Fruit fly (Drosophila melanogaster) whole organism, prepupa: ENCODE measurements around the gene TAF1B.

Source experiments
- CG10631 ChIP-seq: fragments of 200-800 bp; sonication (Bioruptor generic); optimal IDR thresholded peaks from 2 replicates; lab custom pipeline; 2016; ENCODE audit warnings: missing biosample characterization, missing genetic modification characterization
- CG10669 ChIP-seq: fragments of 200-800 bp; sonication (Bioruptor generic); optimal IDR thresholded peaks from 3 replicates; lab custom pipeline; 2018; ENCODE audit warnings: missing biosample characterization, mild to moderate bottlenecking, missing genetic modification characterization, moderate library complexity
- CG11294 ChIP-seq: fragments of 200-800 bp; sonication (Bioruptor generic); IDR thresholded peaks from 2 replicates; pipeline ENCODE4 v1.3.6; 2022; ENCODE audit warnings: missing biosample characterization, missing genetic modification characterization
- CG11902 ChIP-seq: fragments of 200-800 bp; sonication (Bioruptor generic); optimal IDR thresholded peaks from 3 replicates; lab custom pipeline; 2016; ENCODE audit warnings: missing biosample characterization, missing genetic modification characterization
- CG15336 ChIP-seq: fragments of 200-800 bp; sonication (Bioruptor generic); IDR thresholded peaks from 2 replicates; pipeline ENCODE4 v1.3.6; 2022; ENCODE audit warnings: missing biosample characterization, missing genetic modification characterization
- CG1621 ChIP-seq: fragments of 200-800 bp; sonication (Bioruptor generic); optimal IDR thresholded peaks from 3 replicates; lab custom pipeline; 2018; ENCODE audit warnings: missing biosample characterization, mild to moderate bottlenecking, missing genetic modification characterization
- CG16779 ChIP-seq: fragments of 200-800 bp; sonication (Bioruptor generic); optimal IDR thresholded peaks from 3 replicates; lab custom pipeline; 2017; ENCODE audit warnings: missing biosample characterization, mild to moderate bottlenecking, missing genetic modification characterization
- CG3032 ChIP-seq: fragments of 200-800 bp; optimal IDR thresholded peaks from 2 replicates; lab custom pipeline; 2019; ENCODE audit warnings: missing biosample characterization, mild to moderate bottlenecking, missing genetic modification characterization, moderate library complexity
- CG31627 ChIP-seq: fragments of 200-800 bp; sonication (Bioruptor generic); optimal IDR thresholded peaks from 3 replicates; lab custom pipeline; 2016; ENCODE audit warnings: missing biosample characterization, missing genetic modification characterization
- CG32006 ChIP-seq: fragments of 200-800 bp; sonication (Bioruptor generic); optimal IDR thresholded peaks from 3 replicates; lab custom pipeline; 2017; ENCODE audit warnings: missing biosample characterization, mild to moderate bottlenecking, missing genetic modification characterization
- CG34406 ChIP-seq: fragments of 200-800 bp; sonication (Bioruptor generic); optimal IDR thresholded peaks from 3 replicates; lab custom pipeline; 2016; ENCODE audit warnings: missing biosample characterization, missing genetic modification characterization
- CG3919 ChIP-seq: fragments of 200-800 bp; sonication (Bioruptor generic); optimal IDR thresholded peaks from 3 replicates; lab custom pipeline; 2016; ENCODE audit warnings: missing biosample characterization, missing genetic modification characterization
- CG4318 ChIP-seq: fragments of 200-800 bp; sonication (Bioruptor generic); optimal IDR thresholded peaks from 3 replicates; lab custom pipeline; 2017; ENCODE audit warnings: missing biosample characterization, mild to moderate bottlenecking, missing genetic modification characterization
- CG6163 ChIP-seq: fragments of 200-800 bp; sonication (Bioruptor generic); IDR thresholded peaks from 3 replicates; pipeline ENCODE4 v1.3.6; 2022; ENCODE audit warnings: missing biosample characterization, missing genetic modification characterization
- CG6276 ChIP-seq: fragments of 200-800 bp; sonication (Bioruptor generic); optimal IDR thresholded peaks from 2 replicates; lab custom pipeline; 2017; ENCODE audit warnings: missing biosample characterization, mild to moderate bottlenecking, missing genetic modification characterization
- CG6792 ChIP-seq: fragments of 200-800 bp; sonication (Bioruptor generic); optimal IDR thresholded peaks from 3 replicates; lab custom pipeline; 2016; ENCODE audit warnings: missing biosample characterization, missing genetic modification characterization
- CG7368 ChIP-seq: fragments of 200-800 bp; sonication (Bioruptor generic); optimal IDR thresholded peaks from 3 replicates; lab custom pipeline; 2016; ENCODE audit warnings: missing biosample characterization, missing genetic modification characterization
- CG8119 ChIP-seq: fragments of 200-800 bp; sonication (Bioruptor generic); IDR thresholded peaks from 3 replicates; pipeline ENCODE4 v1.3.6; 2022; ENCODE audit warnings: missing biosample characterization, missing genetic modification characterization
- CG8632 ChIP-seq: fragments of 200-800 bp; sonication (Bioruptor generic); optimal IDR thresholded peaks from 3 replicates; lab custom pipeline; 2016; ENCODE audit warnings: missing biosample characterization, missing genetic modification characterization
- Eip75B ChIP-seq: fragments of 200-800 bp; sonication (Bioruptor generic); optimal IDR thresholded peaks from 3 replicates; lab custom pipeline; 2016; ENCODE audit warnings: missing biosample characterization, missing genetic modification characterization
- Eip78C ChIP-seq: fragments of 200-800 bp; sonication (Bioruptor generic); peaks from one replicate; lab custom pipeline; 2016; ENCODE audit warnings: missing biosample characterization, missing genetic modification characterization
- Eip93F ChIP-seq: fragments of 200-800 bp; sonication (Bioruptor generic); optimal IDR thresholded peaks from 2 replicates; lab custom pipeline; 2016; ENCODE audit warnings: missing biosample characterization, mild to moderate bottlenecking, missing genetic modification characterization
- Ets96B ChIP-seq: fragments of 200-800 bp; optimal IDR thresholded peaks from 2 replicates; lab custom pipeline; 2019; ENCODE audit warnings: missing biosample characterization, mild to moderate bottlenecking, missing genetic modification characterization, moderate library complexity
- Gug ChIP-seq: fragments of 200-800 bp; sonication (Bioruptor generic); IDR thresholded peaks from 2 replicates; pipeline ENCODE4 v1.3.6; 2022; ENCODE audit warnings: missing biosample characterization, missing genetic modification characterization
- Hr39 ChIP-seq: fragments of 200-800 bp; sonication (Bioruptor generic); optimal IDR thresholded peaks from 2 replicates; lab custom pipeline; 2016; ENCODE audit warnings: missing biosample characterization, missing genetic modification characterization
- Hr4 ChIP-seq: fragments of 200-800 bp; sonication (Bioruptor generic); optimal IDR thresholded peaks from 3 replicates; lab custom pipeline; 2016; ENCODE audit warnings: missing biosample characterization, missing genetic modification characterization
- Met ChIP-seq: fragments of 200-800 bp; sonication (Bioruptor generic); optimal IDR thresholded peaks from 3 replicates; lab custom pipeline; 2016; ENCODE audit warnings: missing biosample characterization, missing genetic modification characterization
- OdsH ChIP-seq: fragments of 200-800 bp; sonication (Bioruptor generic); optimal IDR thresholded peaks from 3 replicates; lab custom pipeline; 2016; ENCODE audit warnings: missing biosample characterization, missing genetic modification characterization
- Smox ChIP-seq: fragments of 200-800 bp; sonication (Bioruptor generic); optimal IDR thresholded peaks from 3 replicates; lab custom pipeline; 2016; ENCODE audit warnings: missing biosample characterization, missing genetic modification characterization
- Sox102F ChIP-seq: fragments of 200-800 bp; sonication (Bioruptor generic); optimal IDR thresholded peaks from 2 replicates; lab custom pipeline; 2016; ENCODE audit warnings: missing biosample characterization, mild to moderate bottlenecking, missing genetic modification characterization
- Sox15 ChIP-seq: fragments of 200-800 bp; sonication (Bioruptor generic); optimal IDR thresholded peaks from 3 replicates; lab custom pipeline; 2016; ENCODE audit warnings: missing biosample characterization, missing genetic modification characterization
- acj6 ChIP-seq: fragments of 200-800 bp; sonication (Bioruptor generic); optimal IDR thresholded peaks from 3 replicates; lab custom pipeline; 2016; ENCODE audit warnings: missing biosample characterization, missing genetic modification characterization
- cyc ChIP-seq: fragments of 200-800 bp; sonication (Bioruptor generic); optimal IDR thresholded peaks from 3 replicates; lab custom pipeline; 2016; ENCODE audit warnings: missing biosample characterization, missing genetic modification characterization
- dsx ChIP-seq: fragments of 200-800 bp; optimal IDR thresholded peaks from 3 replicates; lab custom pipeline; 2019; ENCODE audit warnings: missing biosample characterization, mild to moderate bottlenecking, missing genetic modification characterization, moderate library complexity; ENCODE audit not compliant: poor library complexity, severe bottlenecking
- eg ChIP-seq: fragments of 200-800 bp; sonication (Bioruptor generic); IDR thresholded peaks from 3 replicates; pipeline ENCODE4 v1.3.6; 2022; ENCODE audit warnings: missing biosample characterization, missing genetic modification characterization
- esn ChIP-seq: fragments of 200-800 bp; sonication (Bioruptor generic); optimal IDR thresholded peaks from 2 replicates; lab custom pipeline; 2016; ENCODE audit warnings: missing biosample characterization, mild to moderate bottlenecking, missing genetic modification characterization, moderate library complexity
- fd59A ChIP-seq: fragments of 200-800 bp; sonication (Bioruptor generic); optimal IDR thresholded peaks from 2 replicates; lab custom pipeline; 2017; ENCODE audit warnings: missing biosample characterization, mild to moderate bottlenecking, missing genetic modification characterization, missing genetic modification reagents
- lz ChIP-seq: fragments of 200-800 bp; sonication (Bioruptor generic); optimal IDR thresholded peaks from 3 replicates; lab custom pipeline; 2016; ENCODE audit warnings: missing biosample characterization, missing genetic modification characterization
- net ChIP-seq: fragments of 200-800 bp; sonication (Bioruptor generic); optimal IDR thresholded peaks from 3 replicates; lab custom pipeline; 2016; ENCODE audit warnings: missing biosample characterization, missing genetic modification characterization
- pdm3 ChIP-seq: fragments of 200-800 bp; sonication (Bioruptor generic); optimal IDR thresholded peaks from 3 replicates; lab custom pipeline; 2016; ENCODE audit warnings: missing biosample characterization, missing genetic modification characterization
- salr ChIP-seq, 2 experiments: fragments of 200-800 bp; sonication (Bioruptor generic); optimal IDR thresholded peaks; 3 replicates each; lab custom pipeline; 2016 to 2018; ENCODE audit warnings: missing biosample characterization in 2 of 2, missing genetic modification characterization in 2 of 2, mild to moderate bottlenecking in 1 of 2
- ss ChIP-seq, 2 experiments: fragments of 200-800 bp; sonication (Bioruptor generic); optimal IDR thresholded peaks; 2 replicates in 1 of 2; 3 replicates in 1 of 2; lab custom pipeline; 2017 to 2018; ENCODE audit warnings: mild to moderate bottlenecking in 2 of 2, missing biosample characterization in 2 of 2, missing genetic modification characterization in 2 of 2, moderate library complexity in 1 of 2
- topi ChIP-seq: fragments of 200-800 bp; sonication (Bioruptor generic); optimal IDR thresholded peaks from 3 replicates; lab custom pipeline; 2016; ENCODE audit warnings: missing biosample characterization, missing genetic modification characterization
- vri ChIP-seq: fragments of 200-800 bp; sonication (Bioruptor generic); optimal IDR thresholded peaks from 3 replicates; lab custom pipeline; 2016; ENCODE audit warnings: missing biosample characterization, mild to moderate bottlenecking, missing genetic modification characterization

TAF1B gene

dm6 chr3R:10113746-10114145 is 30.2 kb downstream of the TAF1B start:
- TF ChIP-seq CG1621 (tag; lab: Kevin White, UChicago): no peak

- TF ChIP-seq Eip93F (GFP tag; lab: Kevin White, UChicago): no peak
- TF ChIP-seq CG15336 (GFP tag; lab: Robert Waterston, UW): 0 out of 2 replicates have a peak, but pooled peaks have one; percentile 2
These were observed 31.8 kb downstream of the TAF1B start, which contains the start of gene CAH7 for dm6 chr3R:10112195-10112594. Gene CAH7, plus strand, starts transcription at chr3R:10112237.

dm6 chr3R:10111815-10112185 is 32.2 kb downstream of the TAF1B start:
- TF ChIP-seq OdsH (GFP tag; lab: Kevin White, UChicago) (peak; percentile 35), Eip75B (GFP tag; lab: Kevin White, UChicago) (no peak), Sox15 (GFP tag; lab: Kevin White, UChicago) (peak; percentile 20), pdm3 (GFP tag; lab: Kevin White, UChicago) (peak; percentile 2), CG6163 (GFP tag; lab: Robert Waterston, UW) (peak; percentile 34; the same call in 1 of the 3 replicates), fd59A (GFP tag; lab: Kevin White, UChicago) (no peak), CG8119 (GFP tag; lab: Robert Waterston, UW) (peak; percentile 48; the same call in 1 of the 3 replicates), eg (GFP tag; lab: Robert Waterston, UW) (peak; percentile 70), CG10631 (GFP tag; lab: Kevin White, UChicago) (peak; percentile 39), CG8632 (GFP tag; lab: Kevin White, UChicago) (peak; percentile 41), CG10669 (GFP tag; lab: Kevin White, UChicago) (peak; percentile 14), Smox (peak; percentile 52), CG11902 (no peak), acj6 (GFP tag; lab: Kevin White, UChicago) (peak; percentile 27), Sox102F (peak; percentile 17), CG15336 (GFP tag; lab: Robert Waterston, UW) (peak; percentile 61), salr (GFP tag; optimal IDR thresholded peaks at IDR 0.05; lab: Kevin White, UChicago) (peak in 1 of 2 experiments; percentile 40), CG34406 (GFP tag; lab: Kevin White, UChicago) (peak; percentile 38), Hr4 (GFP tag; lab: Kevin White, UChicago) (peak; percentile 61), vri (GFP tag; lab: Kevin White, UChicago) (no peak), CG6792 (GFP tag; lab: Kevin White, UChicago) (peak; percentile 38), CG3919 (GFP tag; lab: Kevin White, UChicago) (peak; percentile 26), net (GFP tag; lab: Kevin White, UChicago) (peak; percentile 3), CG16779 (no peak), CG6276 (GFP tag; lab: Kevin White, UChicago) (peak; percentile 38), Hr39 (GFP tag; lab: Kevin White, UChicago) (peak; percentile 6), CG4318 (GFP tag; lab: Kevin White, UChicago) (peak; percentile 15), esn (GFP tag; lab: Kevin White, UChicago) (peak; percentile 61), Ets96B (tag; lab: Kevin White, UChicago) (no peak), CG11294 (GFP tag; lab: Robert Waterston, UW) (no peak), CG7368 (GFP tag; lab: Kevin White, UChicago) (no peak), topi (GFP tag; lab: Kevin White, UChicago) (peak; percentile 34), Eip78C (peak; percentile 70), ss (GFP tag; optimal IDR thresholded peaks at IDR 0.05; lab: Kevin White, UChicago) (no peak), Eip93F (GFP tag; lab: Kevin White, UChicago) (no peak), CG32006 (GFP tag; lab: Kevin White, UChicago) (peak; percentile 75), CG3032 (tag; lab: Kevin White, UChicago) (peak; percentile 7), cyc (peak; percentile 22), CG31627 (GFP tag; lab: Kevin White, UChicago) (peak; percentile 5), Met (GFP tag; lab: Kevin White, UChicago) (peak; percentile 49), dsx (no peak), lz (GFP tag; lab: Kevin White, UChicago) (no peak), Gug (GFP tag; lab: Robert Waterston, UW) (0 out of 2 replicates have a peak, but pooled peaks have one; percentile 30)
